Worm (Caenorhabditis elegans) whole organism, L2 larva: ENCODE measurements around the gene sru-30.

Experiments used
- C34F6.9 ChIP-seq: fragments of 150-350 bp; optimal IDR thresholded peaks from 2 replicates; lab custom pipeline; 2014; ENCODE audit warnings: missing biosample characterization, missing genetic modification characterization
- F13H6.1 ChIP-seq: sonication (generic microtip); optimal IDR thresholded peaks from 2 replicates; lab custom pipeline; 2016; ENCODE audit warnings: missing genetic modification characterization, missing compliant biosample characterization
- Y55F3AM.14 ChIP-seq: fragments of 200-800 bp; sonication (Bioruptor generic); optimal IDR thresholded peaks from 2 replicates; lab custom pipeline; 2018; ENCODE audit warnings: mild to moderate bottlenecking, missing genetic modification characterization, missing compliant biosample characterization
- ZK546.5 ChIP-seq: sonication (generic microtip); optimal IDR thresholded peaks from 2 replicates; lab custom pipeline; 2017; ENCODE audit warnings: missing biosample characterization, missing genetic modification characterization
- alr-1 ChIP-seq: fragments of 150-350 bp; optimal IDR thresholded peaks from 2 replicates; lab custom pipeline; 2014; ENCODE audit warnings: missing biosample characterization, missing genetic modification characterization
- aly-2 ChIP-seq: fragments of 150-350 bp; optimal IDR thresholded peaks from 2 replicates; lab custom pipeline; 2014; ENCODE audit warnings: missing biosample characterization, missing genetic modification characterization
- blmp-1 ChIP-seq: sonication (generic microtip); optimal IDR thresholded peaks from 2 replicates; lab custom pipeline; 2017; ENCODE audit warnings: missing genetic modification characterization, mild to moderate bottlenecking, missing compliant biosample characterization, antibody characterized with exemption, moderate library complexity; ENCODE audit not compliant: insufficient read depth
- ceh-82 ChIP-seq: fragments of 150-350 bp; optimal IDR thresholded peaks from 2 replicates; lab custom pipeline; 2014; ENCODE audit warnings: missing biosample characterization, missing genetic modification characterization
- crh-2 ChIP-seq: sonication (generic microtip); optimal IDR thresholded peaks from 2 replicates; lab custom pipeline; 2017; ENCODE audit warnings: missing biosample characterization, missing genetic modification characterization
- egl-27 ChIP-seq: sonication (generic microtip); optimal IDR thresholded peaks from 3 replicates; lab custom pipeline; 2017; ENCODE audit warnings: missing biosample characterization, missing genetic modification reagents, missing genetic modification characterization
- elt-1 ChIP-seq: fragments of 150-350 bp; optimal IDR thresholded peaks from 2 replicates; lab custom pipeline; 2014; ENCODE audit warnings: missing biosample characterization, missing genetic modification characterization
- elt-3 ChIP-seq: sonication (generic microtip); optimal IDR thresholded peaks from 2 replicates; lab custom pipeline; 2017; ENCODE audit warnings: missing biosample characterization, missing genetic modification characterization
- fos-1 ChIP-seq: fragments of 150-350 bp; optimal IDR thresholded peaks from 2 replicates; lab custom pipeline; 2014; ENCODE audit warnings: missing biosample characterization, missing genetic modification characterization
- lin-11 ChIP-seq: fragments of 150-350 bp; sonication (generic microtip); optimal IDR thresholded peaks from 2 replicates; lab custom pipeline; 2014; ENCODE audit warnings: missing biosample characterization, missing genetic modification characterization, inconsistent platforms, mixed read lengths
- lin-13 ChIP-seq: fragments of 150-350 bp; optimal IDR thresholded peaks from 2 replicates; lab custom pipeline; 2014; ENCODE audit warnings: missing biosample characterization, missing genetic modification reagents, missing genetic modification characterization
- lsy-2 ChIP-seq, 2 experiments: fragments of 150-350 bp in 1 of 2; sonication (generic microtip) in 1 of 2; optimal IDR thresholded peaks; 2 replicates each; lab custom pipeline; 2014 to 2017; ENCODE audit warnings: missing biosample characterization in 2 of 2, missing genetic modification characterization in 2 of 2
- mab-5 ChIP-seq: fragments of 150-350 bp; optimal IDR thresholded peaks from 2 replicates; lab custom pipeline; 2014; ENCODE audit warnings: missing biosample characterization, missing genetic modification characterization
- mbf-1 ChIP-seq: sonication (generic microtip); optimal IDR thresholded peaks from 2 replicates; lab custom pipeline; 2017; ENCODE audit warnings: missing biosample characterization, missing genetic modification characterization
- mdl-1 ChIP-seq, 2 experiments: fragments of 150-350 bp in 1 of 2; sonication (generic microtip) in 1 of 2; optimal IDR thresholded peaks; 2 replicates each; lab custom pipeline; 2017; ENCODE audit warnings: missing biosample characterization in 2 of 2, missing genetic modification characterization in 2 of 2
- nhr-10 ChIP-seq: sonication (generic microtip); optimal IDR thresholded peaks from 2 replicates; lab custom pipeline; 2017; ENCODE audit warnings: missing biosample characterization, missing genetic modification characterization
- nhr-129 ChIP-seq: fragments of 150-350 bp; optimal IDR thresholded peaks from 2 replicates; lab custom pipeline; 2014; ENCODE audit warnings: missing biosample characterization, missing genetic modification characterization
- nhr-21 ChIP-seq: fragments of 150-350 bp; optimal IDR thresholded peaks from 2 replicates; lab custom pipeline; 2014; ENCODE audit warnings: missing biosample characterization, missing genetic modification characterization
- nhr-237 ChIP-seq: fragments of 150-350 bp; optimal IDR thresholded peaks from 2 replicates; lab custom pipeline; 2014; ENCODE audit warnings: missing biosample characterization, missing genetic modification characterization
- nhr-25 ChIP-seq: fragments of 150-350 bp; sonication (generic microtip); optimal IDR thresholded peaks from 3 replicates; lab custom pipeline; 2014; ENCODE audit warnings: missing biosample characterization, missing genetic modification characterization
- nhr-6 ChIP-seq: fragments of 150-350 bp; optimal IDR thresholded peaks from 2 replicates; lab custom pipeline; 2014; ENCODE audit warnings: missing biosample characterization, missing genetic modification characterization
- nhr-77 ChIP-seq: fragments of 150-350 bp; optimal IDR thresholded peaks from 2 replicates; lab custom pipeline; 2014; ENCODE audit warnings: missing biosample characterization, missing genetic modification characterization
- peb-1 ChIP-seq: fragments of 150-350 bp; optimal IDR thresholded peaks from 2 replicates; lab custom pipeline; 2014; ENCODE audit warnings: missing biosample characterization, missing genetic modification characterization
- sem-4 ChIP-seq: fragments of 150-350 bp; optimal IDR thresholded peaks from 2 replicates; lab custom pipeline; 2014; ENCODE audit warnings: missing biosample characterization, missing genetic modification reagents, missing genetic modification characterization
- skn-1 ChIP-seq: sonication (generic microtip); optimal IDR thresholded peaks from 2 replicates; lab custom pipeline; 2017; ENCODE audit warnings: missing biosample characterization, missing genetic modification characterization
- sma-3 ChIP-seq: sonication (generic microtip); optimal IDR thresholded peaks from 2 replicates; lab custom pipeline; 2016; ENCODE audit warnings: missing genetic modification reagents, missing genetic modification characterization, missing compliant biosample characterization
- sma-9 ChIP-seq, 2 experiments: fragments of 150-350 bp in 1 of 2; sonication (generic microtip) in 1 of 2; optimal IDR thresholded peaks; 2 replicates each; lab custom pipeline; 2014 to 2016; ENCODE audit warnings: missing genetic modification characterization in 2 of 2, mild to moderate bottlenecking in 1 of 2, missing biosample characterization in 1 of 2, missing compliant biosample characterization in 1 of 2, missing genetic modification reagents in 1 of 2, moderate library complexity in 1 of 2
- snpc-4 ChIP-seq: fragments of 150-350 bp; optimal IDR thresholded peaks from 2 replicates; lab custom pipeline; 2014; ENCODE audit warnings: missing biosample characterization, missing genetic modification characterization
- unc-39 ChIP-seq: fragments of 150-350 bp; optimal IDR thresholded peaks from 2 replicates; lab custom pipeline; 2014; ENCODE audit warnings: missing biosample characterization, missing genetic modification characterization
- unc-55 ChIP-seq: fragments of 150-350 bp; sonication (generic microtip); optimal IDR thresholded peaks from 3 replicates; lab custom pipeline; 2014; ENCODE audit warnings: missing biosample characterization, missing genetic modification reagents, missing genetic modification characterization
- zag-1 ChIP-seq: fragments of 150-350 bp; optimal IDR thresholded peaks from 2 replicates; lab custom pipeline; 2014; ENCODE audit warnings: missing biosample characterization, missing genetic modification characterization
- ztf-11 ChIP-seq: sonication (generic microtip); optimal IDR thresholded peaks from 2 replicates; lab custom pipeline; 2017; ENCODE audit warnings: missing biosample characterization, missing genetic modification characterization
- ztf-4 ChIP-seq: fragments of 150-350 bp; optimal IDR thresholded peaks from 2 replicates; lab custom pipeline; 2014; ENCODE audit warnings: missing biosample characterization, missing genetic modification characterization

The sru-30 gene

DNA sequence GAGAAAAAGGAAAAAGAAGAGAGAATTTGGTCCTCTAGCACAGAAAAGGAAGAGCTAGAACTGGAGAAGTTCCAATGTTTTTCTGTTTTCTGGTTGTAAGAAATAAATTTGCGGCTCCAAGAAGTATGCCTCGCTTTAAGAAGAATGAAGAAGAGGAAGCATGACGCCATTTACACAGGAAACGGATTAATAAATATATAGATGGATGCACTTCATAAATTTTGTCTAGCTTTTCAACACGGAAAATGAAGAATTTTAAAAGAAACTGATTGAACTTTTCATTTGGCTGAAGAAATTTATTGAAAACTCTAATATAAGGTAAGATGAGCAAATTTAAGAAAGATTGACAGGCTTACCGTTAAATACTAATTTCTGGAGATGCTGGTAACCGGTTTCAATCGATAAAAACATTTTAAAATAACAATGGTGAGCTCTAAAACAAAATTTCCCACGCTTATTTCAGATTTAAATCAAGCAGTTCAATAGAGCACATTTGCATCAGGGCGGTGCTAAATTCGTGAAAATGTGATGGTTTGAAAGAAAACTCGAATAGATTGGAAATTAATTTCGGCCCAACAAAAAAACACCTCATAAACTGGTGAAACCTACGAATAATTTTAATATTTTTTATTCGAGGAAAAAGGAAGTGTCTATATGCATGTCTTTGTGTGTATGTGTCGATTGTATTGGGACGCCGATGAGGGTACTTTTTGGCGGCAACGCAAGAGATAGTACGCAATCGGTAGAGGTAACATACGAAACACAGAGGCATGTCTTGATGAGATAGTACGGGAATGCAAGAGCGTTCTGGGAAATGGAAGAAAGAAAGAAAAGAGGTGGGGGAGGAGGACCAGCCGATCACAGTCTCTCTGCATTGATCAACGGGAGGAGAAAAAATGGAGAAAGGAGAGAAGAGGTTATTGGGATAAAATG is 42.6 kb downstream of the sru-30 start:
- TF ChIP-seq sma-3 (GFP tag; lab: Kevin White, UChicago), result peak; percentile 34
- TF ChIP-seq mbf-1 (tag; lab: Kevin White, UChicago), result no peak
- TF ChIP-seq fos-1 (tag; lab: Kevin White, UChicago), result peak; percentile 16
- peak; percentile 32 for TF ChIP-seq F13H6.1
- TF ChIP-seq nhr-25, result peak; percentile 28
- TF ChIP-seq lin-13, result no peak
- TF ChIP-seq aly-2 (tag; lab: Kevin White, UChicago), result no peak
- TF ChIP-seq sem-4 (tag; lab: Kevin White, UChicago), result no peak
- no peak for TF ChIP-seq blmp-1 (tag; lab: Kevin White, UChicago)
- TF ChIP-seq ZK546.5 (tag; lab: Kevin White, UChicago), result no peak
- TF ChIP-seq nhr-77, result no peak
- TF ChIP-seq lin-11 (tag; lab: Kevin White, UChicago), result no peak
- no peak for TF ChIP-seq mdl-1 (tag; optimal IDR thresholded peaks at IDR 0.05; lab: Kevin White, UChicago)
- peak in 1 of 2 experiments; percentile 24 for TF ChIP-seq lsy-2 (tag; optimal IDR thresholded peaks at IDR 0.05; lab: Kevin White, UChicago)
- TF ChIP-seq peb-1 (tag; lab: Kevin White, UChicago), result no peak
- peak; percentile 33 for TF ChIP-seq crh-2 (tag; lab: Kevin White, UChicago)
- no peak for TF ChIP-seq zag-1 (tag; lab: Kevin White, UChicago)
- TF ChIP-seq elt-1, result no peak
- TF ChIP-seq mab-5 (tag; lab: Kevin White, UChicago), result no peak
- TF ChIP-seq nhr-6 (tag; lab: Kevin White, UChicago), result no peak
- no peak for TF ChIP-seq unc-39
- TF ChIP-seq ceh-82, result no peak
- no peak for TF ChIP-seq alr-1 (tag; lab: Kevin White, UChicago)
- peak; percentile 44 for TF ChIP-seq C34F6.9
- peak; percentile 37 for TF ChIP-seq unc-55 (GFP tag; lab: Kevin White, UChicago)
- TF ChIP-seq nhr-237 (tag; lab: Kevin White, UChicago), result no peak
- no peak for TF ChIP-seq nhr-21 (tag; lab: Kevin White, UChicago)
- TF ChIP-seq nhr-129, result peak; percentile 65
- TF ChIP-seq egl-27 (tag; lab: Kevin White, UChicago), result no peak
- TF ChIP-seq nhr-10 (tag; lab: Kevin White, UChicago), result no peak

DNA sequence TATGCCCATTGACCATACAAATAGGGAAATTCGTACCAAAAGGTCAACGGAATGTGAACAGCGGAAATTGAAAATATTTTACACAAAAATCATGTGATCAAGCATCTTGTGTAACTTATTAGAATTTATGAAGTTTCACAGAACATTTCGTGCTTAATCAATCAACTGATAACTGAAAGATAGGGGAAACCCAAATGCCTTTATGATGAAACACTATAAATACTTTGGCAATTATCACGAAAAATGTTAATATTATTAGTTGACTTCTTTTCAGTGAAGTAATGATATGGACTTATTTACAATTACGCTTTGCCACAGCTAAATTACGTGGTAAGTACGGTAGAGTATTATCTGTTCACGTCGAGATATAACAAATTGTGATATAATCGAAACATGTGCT is 43.4 kb downstream of the sru-30 start:
- peak; percentile 6 for TF ChIP-seq fos-1 (tag; lab: Kevin White, UChicago)
- TF ChIP-seq sma-9 (GFP tag; optimal IDR thresholded peaks at IDR 0.05; lab: Kevin White, UChicago), result peak; percentile 7
- no peak for TF ChIP-seq sma-9 (tag; optimal IDR thresholded peaks at IDR 0.05; lab: Kevin White, UChicago)
- TF ChIP-seq ztf-11 (tag; lab: Kevin White, UChicago), result no peak
- TF ChIP-seq crh-2 (tag; lab: Kevin White, UChicago), result peak; percentile 39

DNA sequence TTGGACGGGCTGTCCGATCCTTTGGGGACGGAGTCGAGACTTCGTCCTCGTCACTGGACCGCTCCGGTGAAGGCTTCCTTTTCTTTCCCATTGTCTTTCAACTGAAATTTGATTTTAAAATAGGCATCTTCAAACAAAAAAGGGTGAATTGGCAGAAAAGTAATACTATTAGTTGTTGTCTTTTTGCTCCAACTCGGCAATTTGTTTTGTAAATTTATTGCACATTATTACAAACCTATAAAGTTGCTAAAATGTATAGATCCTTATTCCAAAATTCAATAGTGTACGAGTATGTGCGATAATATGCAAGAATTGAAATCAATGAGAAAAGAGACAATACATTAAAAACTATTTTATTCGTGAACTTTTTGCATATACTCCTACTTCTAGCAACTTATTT is 46.2 kb downstream of the sru-30 start, which contains the start of gene lsy-12:
TSS of gene lsy-12 (minus strand) at position 101 of the 400 bp plus-strand sequence.
- TF ChIP-seq fos-1 (tag; lab: Kevin White, UChicago) (no peak), nhr-77 (no peak), crh-2 (tag; lab: Kevin White, UChicago) (no peak), snpc-4 (tag; lab: Kevin White, UChicago) (no peak), alr-1 (tag; lab: Kevin White, UChicago) (no peak), Y55F3AM.14 (GFP tag; lab: Kevin White, UChicago) (no peak), ZK546.5 (tag; lab: Kevin White, UChicago) (no peak), blmp-1 (tag; lab: Kevin White, UChicago) (no peak), skn-1 (tag; lab: Kevin White, UChicago) (no peak), ztf-4 (tag; lab: Kevin White, UChicago) (no peak), elt-3 (tag; lab: Kevin White, UChicago) (no peak), mbf-1 (tag; lab: Kevin White, UChicago) (no peak), sma-9 (GFP tag; optimal IDR thresholded peaks at IDR 0.05; lab: Kevin White, UChicago) (no peak), sma-9 (tag; optimal IDR thresholded peaks at IDR 0.05; lab: Kevin White, UChicago) (no peak), aly-2 (tag; lab: Kevin White, UChicago) (no peak)
